Worm (Caenorhabditis elegans) whole organism, midembryonic: ENCODE results near the gene ZK121.2.

Source experiments
- T22C8.4 ChIP-seq: fragments of 200-800 bp; sonication (Bioruptor generic); IDR thresholded peaks from 2 replicates; pipeline ENCODE4 v1.3.6; 2022; ENCODE audit warnings: missing genetic modification characterization, missing compliant biosample characterization
- cog-1 ChIP-seq: sonication (generic microtip); optimal IDR thresholded peaks from 2 replicates; lab custom pipeline; 2016; ENCODE audit warnings: missing genetic modification characterization, missing compliant biosample characterization
- flt-1 ChIP-seq: fragments of 200-800 bp; sonication (Bioruptor generic); IDR thresholded peaks from 2 replicates; pipeline ENCODE4 v1.3.6; 2022; ENCODE audit warnings: missing genetic modification characterization, missing compliant biosample characterization
- klf-2 ChIP-seq: fragments of 200-800 bp; sonication (Bioruptor generic); conservative IDR thresholded peaks from 2 replicates; pipeline ENCODE4 v1.3.6; 2022; ENCODE audit warnings: missing genetic modification reagents, missing genetic modification characterization, missing compliant biosample characterization
- med-1 ChIP-seq: sonication (generic microtip); optimal IDR thresholded peaks from 2 replicates; lab custom pipeline; 2017; ENCODE audit warnings: missing genetic modification characterization, mild to moderate bottlenecking, missing compliant biosample characterization, antibody characterized with exemption, missing genetic modification reagents; ENCODE audit not compliant: insufficient read depth
- ref-1 ChIP-seq: fragments of 200-800 bp; sonication (Bioruptor generic); conservative IDR thresholded peaks from 2 replicates; pipeline ENCODE4 v1.3.6; 2022; ENCODE audit warnings: missing genetic modification reagents, missing genetic modification characterization, missing compliant biosample characterization
- tab-1 ChIP-seq: fragments of 200-800 bp; sonication (Bioruptor generic); IDR thresholded peaks from 2 replicates; pipeline ENCODE4 v1.3.6; 2022; ENCODE audit warnings: missing genetic modification characterization, missing compliant biosample characterization
- ztf-23 ChIP-seq: fragments of 200-800 bp; sonication (Bioruptor generic); IDR thresholded peaks from 2 replicates; pipeline ENCODE4 v1.3.6; 2022; ENCODE audit warnings: missing genetic modification reagents, missing genetic modification characterization, missing compliant biosample characterization
- ztf-29 ChIP-seq: fragments of 200-800 bp; sonication (Bioruptor generic); IDR thresholded peaks from 2 replicates; pipeline ENCODE4 v1.3.6; 2022; ENCODE audit warnings: missing genetic modification reagents, missing genetic modification characterization, missing compliant biosample characterization

DNA sequence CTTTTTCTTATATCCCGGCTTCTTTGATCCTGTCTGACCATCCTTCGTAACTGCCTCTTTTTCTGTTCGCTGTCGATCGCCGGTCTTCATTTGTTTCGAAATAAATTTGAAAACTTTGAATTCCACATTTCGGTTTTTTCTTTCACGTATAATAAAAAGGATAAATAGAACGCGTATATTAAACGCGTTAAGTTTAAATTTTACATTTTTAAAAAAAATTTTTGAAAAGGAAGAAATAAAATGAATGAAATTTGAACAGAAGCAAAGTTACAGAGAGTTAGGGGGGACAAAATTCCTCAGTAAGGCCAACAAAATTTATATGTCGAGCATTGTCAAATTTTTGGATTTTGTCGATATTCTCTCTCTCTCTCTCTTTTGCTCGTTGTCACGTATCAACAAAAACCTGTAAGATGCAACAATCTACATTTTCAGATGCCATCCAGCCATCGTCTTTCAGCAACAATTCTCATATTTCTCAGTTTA lies 39.7 kb upstream of the ZK121.2 start, which contains the start of the genes T15B12.2 and F52C9.5:
- TF ChIP-seq flt-1 (GFP tag; lab: Robert Waterston, UW) (no peak), ztf-23 (GFP tag; lab: Robert Waterston, UW) (no peak), cog-1 (tag; lab: Kevin White, UChicago) (no peak), klf-2 (GFP tag; lab: Robert Waterston, UW) (no peak), tab-1 (GFP tag; lab: Robert Waterston, UW) (no peak), T22C8.4 (GFP tag; lab: Robert Waterston, UW) (no peak), ref-1 (GFP tag; lab: Robert Waterston, UW) (no peak), med-1 (GFP tag; lab: Kevin White, UChicago) (no peak), ztf-29 (GFP tag; lab: Robert Waterston, UW) (no peak)
